Worm (Caenorhabditis elegans) whole organism, L4 larva: ENCODE data around the gene W08E12.7.

Experiments used
- ceh-28 ChIP-seq: fragments of 150-350 bp; optimal IDR thresholded peaks from 2 replicates; lab custom pipeline; 2014; ENCODE audit warnings: missing biosample characterization, missing genetic modification reagents, missing genetic modification characterization
- jun-1 ChIP-seq: fragments of 150-350 bp; optimal IDR thresholded peaks from 2 replicates; lab custom pipeline; 2014; ENCODE audit warnings: missing biosample characterization, missing genetic modification reagents, missing genetic modification characterization
- lin-1 ChIP-seq: fragments of 200-800 bp; sonication (Bioruptor generic); IDR thresholded peaks from 2 replicates; pipeline ENCODE4 v1.3.6; 2022; ENCODE audit warnings: missing genetic modification reagents, missing genetic modification characterization, missing compliant biosample characterization
- lin-13 ChIP-seq: fragments of 150-350 bp; optimal IDR thresholded peaks from 2 replicates; lab custom pipeline; 2014; ENCODE audit warnings: missing biosample characterization, missing genetic modification reagents, missing genetic modification characterization
- mxl-2 ChIP-seq: fragments of 200-800 bp; sonication (Bioruptor generic); conservative IDR thresholded peaks from 2 replicates; pipeline ENCODE4 v1.3.6; 2022; ENCODE audit warnings: missing genetic modification reagents, missing genetic modification characterization, missing compliant biosample characterization
- nhr-25 ChIP-seq: sonication (generic microtip); optimal IDR thresholded peaks from 2 replicates; lab custom pipeline; 2017; ENCODE audit warnings: missing genetic modification characterization, mild to moderate bottlenecking, missing compliant biosample characterization, antibody characterized with exemption, moderate library complexity, borderline replicate concordance; ENCODE audit not compliant: insufficient read depth
- nhr-28 ChIP-seq: fragments of 150-350 bp; optimal IDR thresholded peaks from 2 replicates; lab custom pipeline; 2014; ENCODE audit warnings: missing biosample characterization, missing genetic modification characterization
- ztf-11 ChIP-seq: fragments of 150-350 bp; optimal IDR thresholded peaks from 2 replicates; lab custom pipeline; 2014; ENCODE audit warnings: missing biosample characterization, missing genetic modification characterization

DNA sequence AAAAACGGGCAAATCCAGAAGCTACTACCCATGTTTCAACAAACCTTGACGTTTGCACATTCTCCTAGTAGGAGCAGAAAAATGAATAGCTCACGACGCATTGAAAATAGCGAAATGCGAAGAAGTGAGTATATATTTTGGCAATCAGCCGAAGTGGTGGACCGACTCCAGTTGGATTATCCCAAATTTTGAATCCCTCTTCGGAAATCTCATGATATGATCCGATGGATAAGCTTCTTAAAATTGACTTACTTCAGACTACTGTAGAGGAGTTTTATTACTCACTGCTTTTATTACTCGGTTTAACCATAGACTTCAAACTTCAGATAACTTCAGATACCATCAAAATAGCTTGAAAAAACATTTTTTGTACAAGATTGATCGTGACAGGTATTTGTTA, 5.7 kb upstream of the W08E12.7 start, which contains the start of gene gcy-23:
- TF ChIP-seq lin-13 (no peak), ceh-28 (tag; lab: Kevin White, UChicago) (no peak), mxl-2 (GFP tag; lab: Robert Waterston, UW) (no peak), lin-1 (GFP tag; lab: Robert Waterston, UW) (no peak), ztf-11 (tag; lab: Kevin White, UChicago) (no peak), jun-1 (tag; lab: Kevin White, UChicago) (no peak), nhr-28 (tag; lab: Kevin White, UChicago) (no peak), nhr-25 (tag; lab: Kevin White, UChicago) (no peak)
